Worm (Caenorhabditis elegans): ENCODE measurements around the gene W03C9.2.

- TF ChIP-seq flt-1 (GFP tag; IDR thresholded peaks at IDR 0.05) = no peak
- TF ChIP-seq klf-2 (GFP tag; conservative IDR thresholded peaks at IDR 0.05) = no peak
- no peak for TF ChIP-seq ref-1 (GFP tag; conservative IDR thresholded peaks at IDR 0.05)
- TF ChIP-seq T22C8.4 (GFP tag; IDR thresholded peaks at IDR 0.05) = no peak
- TF ChIP-seq tab-1 (GFP tag; IDR thresholded peaks at IDR 0.05) = no peak
- TF ChIP-seq med-1 (GFP tag; optimal IDR thresholded peaks at IDR 0.05; ENCODE audit: insufficient read depth) = no peak
- no peak for TF ChIP-seq cog-1 (tag; optimal IDR thresholded peaks at IDR 0.05)
- TF ChIP-seq ztf-29 (GFP tag; IDR thresholded peaks at IDR 0.05) = no peak
- TF ChIP-seq ztf-23 (GFP tag; IDR thresholded peaks at IDR 0.05) = no peak
These were observed 25.8 kb upstream of the W03C9.2 start for ce11 chrII:11936393-11936792.

Data from whole organism, midembryonic.